Worm (Caenorhabditis elegans) whole organism, L2 larva: Measurements from ENCODE around the gene ech-3.

Experiments
- C34F6.9 ChIP-seq: fragments of 150-350 bp; optimal IDR thresholded peaks from 2 replicates; lab custom pipeline; 2014; ENCODE audit warnings: missing biosample characterization, missing genetic modification characterization
- F13H6.1 ChIP-seq: sonication (generic microtip); optimal IDR thresholded peaks from 2 replicates; lab custom pipeline; 2016; ENCODE audit warnings: missing genetic modification characterization, missing compliant biosample characterization
- Y55F3AM.14 ChIP-seq: fragments of 200-800 bp; sonication (Bioruptor generic); optimal IDR thresholded peaks from 2 replicates; lab custom pipeline; 2018; ENCODE audit warnings: mild to moderate bottlenecking, missing genetic modification characterization, missing compliant biosample characterization
- alr-1 ChIP-seq: fragments of 150-350 bp; optimal IDR thresholded peaks from 2 replicates; lab custom pipeline; 2014; ENCODE audit warnings: missing biosample characterization, missing genetic modification characterization
- aly-2 ChIP-seq: fragments of 150-350 bp; optimal IDR thresholded peaks from 2 replicates; lab custom pipeline; 2014; ENCODE audit warnings: missing biosample characterization, missing genetic modification characterization
- ama-1 ChIP-seq: fragments of 150-350 bp; optimal IDR thresholded peaks from 2 replicates; lab custom pipeline; 2018; ENCODE audit warnings: inconsistent platforms
- blmp-1 ChIP-seq: sonication (generic microtip); optimal IDR thresholded peaks from 2 replicates; lab custom pipeline; 2017; ENCODE audit warnings: missing genetic modification characterization, mild to moderate bottlenecking, missing compliant biosample characterization, antibody characterized with exemption, moderate library complexity; ENCODE audit not compliant: insufficient read depth
- ceh-16 ChIP-seq: fragments of 150-350 bp; optimal IDR thresholded peaks from 2 replicates; lab custom pipeline; 2014; ENCODE audit warnings: missing biosample characterization, missing genetic modification characterization
- ceh-82 ChIP-seq: fragments of 150-350 bp; optimal IDR thresholded peaks from 2 replicates; lab custom pipeline; 2014; ENCODE audit warnings: missing biosample characterization, missing genetic modification characterization
- crh-2 ChIP-seq: sonication (generic microtip); optimal IDR thresholded peaks from 2 replicates; lab custom pipeline; 2017; ENCODE audit warnings: missing biosample characterization, missing genetic modification characterization
- egl-27 ChIP-seq: sonication (generic microtip); optimal IDR thresholded peaks from 3 replicates; lab custom pipeline; 2017; ENCODE audit warnings: missing biosample characterization, missing genetic modification reagents, missing genetic modification characterization
- elt-3 ChIP-seq: sonication (generic microtip); optimal IDR thresholded peaks from 2 replicates; lab custom pipeline; 2017; ENCODE audit warnings: missing biosample characterization, missing genetic modification characterization
- fos-1 ChIP-seq: fragments of 150-350 bp; optimal IDR thresholded peaks from 2 replicates; lab custom pipeline; 2014; ENCODE audit warnings: missing biosample characterization, missing genetic modification characterization
- gmeb-1 ChIP-seq: fragments of 150-350 bp; optimal IDR thresholded peaks from 2 replicates; lab custom pipeline; 2014; ENCODE audit warnings: missing biosample characterization, missing genetic modification characterization
- lin-11 ChIP-seq: fragments of 150-350 bp; sonication (generic microtip); optimal IDR thresholded peaks from 2 replicates; lab custom pipeline; 2014; ENCODE audit warnings: missing biosample characterization, missing genetic modification characterization, inconsistent platforms, mixed read lengths
- lin-13 ChIP-seq: fragments of 150-350 bp; optimal IDR thresholded peaks from 2 replicates; lab custom pipeline; 2014; ENCODE audit warnings: missing biosample characterization, missing genetic modification reagents, missing genetic modification characterization
- lin-39 ChIP-seq: fragments of 150-350 bp; optimal IDR thresholded peaks from 2 replicates; lab custom pipeline; 2014; ENCODE audit warnings: missing biosample characterization, missing genetic modification reagents, missing genetic modification characterization
- lsy-2 ChIP-seq, 2 experiments: fragments of 150-350 bp in 1 of 2; sonication (generic microtip) in 1 of 2; optimal IDR thresholded peaks; 2 replicates each; lab custom pipeline; 2014 to 2017; ENCODE audit warnings: missing biosample characterization in 2 of 2, missing genetic modification characterization in 2 of 2
- mab-5 ChIP-seq: fragments of 150-350 bp; optimal IDR thresholded peaks from 2 replicates; lab custom pipeline; 2014; ENCODE audit warnings: missing biosample characterization, missing genetic modification characterization
- mbf-1 ChIP-seq: sonication (generic microtip); optimal IDR thresholded peaks from 2 replicates; lab custom pipeline; 2017; ENCODE audit warnings: missing biosample characterization, missing genetic modification characterization
- mdl-1 ChIP-seq, 2 experiments: fragments of 150-350 bp in 1 of 2; sonication (generic microtip) in 1 of 2; optimal IDR thresholded peaks; 2 replicates each; lab custom pipeline; 2017; ENCODE audit warnings: missing biosample characterization in 2 of 2, missing genetic modification characterization in 2 of 2
- nhr-10 ChIP-seq: sonication (generic microtip); optimal IDR thresholded peaks from 2 replicates; lab custom pipeline; 2017; ENCODE audit warnings: missing biosample characterization, missing genetic modification characterization
- nhr-11 ChIP-seq: fragments of 150-350 bp; optimal IDR thresholded peaks from 2 replicates; lab custom pipeline; 2014; ENCODE audit warnings: missing biosample characterization, missing genetic modification characterization
- nhr-12 ChIP-seq: fragments of 150-350 bp; optimal IDR thresholded peaks from 2 replicates; lab custom pipeline; 2014; ENCODE audit warnings: missing biosample characterization, missing genetic modification characterization
- nhr-129 ChIP-seq: fragments of 150-350 bp; optimal IDR thresholded peaks from 2 replicates; lab custom pipeline; 2014; ENCODE audit warnings: missing biosample characterization, missing genetic modification characterization
- nhr-21 ChIP-seq: fragments of 150-350 bp; optimal IDR thresholded peaks from 2 replicates; lab custom pipeline; 2014; ENCODE audit warnings: missing biosample characterization, missing genetic modification characterization
- nhr-23 ChIP-seq: fragments of 150-350 bp; optimal IDR thresholded peaks from 2 replicates; lab custom pipeline; 2014; ENCODE audit warnings: missing biosample characterization, missing genetic modification reagents, missing genetic modification characterization
- nhr-237 ChIP-seq: fragments of 150-350 bp; optimal IDR thresholded peaks from 2 replicates; lab custom pipeline; 2014; ENCODE audit warnings: missing biosample characterization, missing genetic modification characterization
- nhr-6 ChIP-seq: fragments of 150-350 bp; optimal IDR thresholded peaks from 2 replicates; lab custom pipeline; 2014; ENCODE audit warnings: missing biosample characterization, missing genetic modification characterization
- nhr-77 ChIP-seq: fragments of 150-350 bp; optimal IDR thresholded peaks from 2 replicates; lab custom pipeline; 2014; ENCODE audit warnings: missing biosample characterization, missing genetic modification characterization
- peb-1 ChIP-seq: fragments of 150-350 bp; optimal IDR thresholded peaks from 2 replicates; lab custom pipeline; 2014; ENCODE audit warnings: missing biosample characterization, missing genetic modification characterization
- sem-4 ChIP-seq: fragments of 150-350 bp; optimal IDR thresholded peaks from 2 replicates; lab custom pipeline; 2014; ENCODE audit warnings: missing biosample characterization, missing genetic modification reagents, missing genetic modification characterization
- skn-1 ChIP-seq: sonication (generic microtip); optimal IDR thresholded peaks from 2 replicates; lab custom pipeline; 2017; ENCODE audit warnings: missing biosample characterization, missing genetic modification characterization
- sma-3 ChIP-seq: sonication (generic microtip); optimal IDR thresholded peaks from 2 replicates; lab custom pipeline; 2016; ENCODE audit warnings: missing genetic modification reagents, missing genetic modification characterization, missing compliant biosample characterization
- sma-9 ChIP-seq, 2 experiments: fragments of 150-350 bp in 1 of 2; sonication (generic microtip) in 1 of 2; optimal IDR thresholded peaks; 2 replicates each; lab custom pipeline; 2014 to 2016; ENCODE audit warnings: missing genetic modification characterization in 2 of 2, mild to moderate bottlenecking in 1 of 2, missing biosample characterization in 1 of 2, missing compliant biosample characterization in 1 of 2, missing genetic modification reagents in 1 of 2, moderate library complexity in 1 of 2
- snpc-4 ChIP-seq: fragments of 150-350 bp; optimal IDR thresholded peaks from 2 replicates; lab custom pipeline; 2014; ENCODE audit warnings: missing biosample characterization, missing genetic modification characterization
- unc-39 ChIP-seq: fragments of 150-350 bp; optimal IDR thresholded peaks from 2 replicates; lab custom pipeline; 2014; ENCODE audit warnings: missing biosample characterization, missing genetic modification characterization
- unc-55 ChIP-seq: fragments of 150-350 bp; sonication (generic microtip); optimal IDR thresholded peaks from 3 replicates; lab custom pipeline; 2014; ENCODE audit warnings: missing biosample characterization, missing genetic modification reagents, missing genetic modification characterization
- unc-62 ChIP-seq: fragments of 150-350 bp; optimal IDR thresholded peaks from 2 replicates; lab custom pipeline; 2014; ENCODE audit warnings: missing biosample characterization, missing genetic modification reagents, missing genetic modification characterization
- zag-1 ChIP-seq: fragments of 150-350 bp; optimal IDR thresholded peaks from 2 replicates; lab custom pipeline; 2014; ENCODE audit warnings: missing biosample characterization, missing genetic modification characterization
- ztf-1 ChIP-seq: fragments of 200-800 bp; sonication (Bioruptor generic); conservative IDR thresholded peaks from 2 replicates; pipeline ENCODE4 v1.3.6; 2022; ENCODE audit warnings: missing genetic modification characterization, missing compliant biosample characterization
- ztf-11 ChIP-seq: sonication (generic microtip); optimal IDR thresholded peaks from 2 replicates; lab custom pipeline; 2017; ENCODE audit warnings: missing biosample characterization, missing genetic modification characterization
- ztf-4 ChIP-seq: fragments of 150-350 bp; optimal IDR thresholded peaks from 2 replicates; lab custom pipeline; 2014; ENCODE audit warnings: missing biosample characterization, missing genetic modification characterization

The ech-3 gene

ce11 chrV:7995878-7996277, 26.1 kb upstream of the ech-3 start, which contains the start of gene Y97E10AR.2:
Y97E10AR.2 (plus strand) TSS chrV:7996178.
- no peak for TF ChIP-seq blmp-1 (tag; lab: Kevin White, UChicago)
- no peak for TF ChIP-seq ceh-82 (tag; lab: Kevin White, UChicago)
- TF ChIP-seq alr-1 (tag; lab: Kevin White, UChicago): no peak
- no peak for TF ChIP-seq crh-2 (tag; lab: Kevin White, UChicago)
- TF ChIP-seq mbf-1: no peak
- no peak for TF ChIP-seq nhr-12
- no peak for TF ChIP-seq nhr-6
- TF ChIP-seq sma-9 (GFP tag; optimal IDR thresholded peaks at IDR 0.05; lab: Kevin White, UChicago): no peak
- TF ChIP-seq sma-9 (tag; optimal IDR thresholded peaks at IDR 0.05; lab: Kevin White, UChicago): no peak
- no peak for TF ChIP-seq ceh-16 (tag; lab: Kevin White, UChicago)
- no peak for TF ChIP-seq unc-55 (GFP tag; lab: Kevin White, UChicago)
- no peak for TF ChIP-seq unc-62 (GFP tag; lab: Kevin White, UChicago)
- TF ChIP-seq, all 48 proteins: peak for 0

ce11 chrV:8000929-8001513, 21.0 kb upstream of the ech-3 start, which contains the start of gene Y97E10AR.1:
Y97E10AR.1 (plus strand) TSS chrV:8001463.
- TF ChIP-seq ztf-4 (tag; lab: Kevin White, UChicago): peak; percentile 60
- peak; percentile 73 for TF ChIP-seq mab-5 (tag; lab: Kevin White, UChicago)
- TF ChIP-seq Y55F3AM.14 (GFP tag; lab: Kevin White, UChicago): peak; percentile 94
- peak; percentile 71 for TF ChIP-seq snpc-4
- peak; percentile 93 for TF ChIP-seq F13H6.1 (tag; lab: Kevin White, UChicago)
- TF ChIP-seq nhr-6: peak; percentile 65
- no peak for TF ChIP-seq unc-39 (tag; lab: Kevin White, UChicago)
- peak; percentile 94 for TF ChIP-seq fos-1 (tag; lab: Kevin White, UChicago)
- peak; percentile 89 for TF ChIP-seq nhr-129 (tag; lab: Kevin White, UChicago)
- peak in 1 of 2 experiments; percentile 86 for TF ChIP-seq mdl-1 (tag; optimal IDR thresholded peaks at IDR 0.05; lab: Kevin White, UChicago)
- TF ChIP-seq ztf-1: no peak
- no peak for TF ChIP-seq ceh-82 (tag; lab: Kevin White, UChicago)
- TF ChIP-seq ceh-16 (tag; lab: Kevin White, UChicago): no peak
- TF ChIP-seq sma-3 (GFP tag; lab: Kevin White, UChicago): peak; percentile 29
- no peak for TF ChIP-seq aly-2
- no peak for TF ChIP-seq alr-1 (tag; lab: Kevin White, UChicago)
- TF ChIP-seq lin-39 (tag; lab: Kevin White, UChicago): no peak
- TF ChIP-seq unc-55 (GFP tag; lab: Kevin White, UChicago): peak; percentile 96
- TF ChIP-seq C34F6.9 (tag; lab: Kevin White, UChicago): peak; percentile 98
- peak; percentile 4 for TF ChIP-seq lin-11 (tag; lab: Kevin White, UChicago)
- peak; percentile 83 for TF ChIP-seq crh-2 (tag; lab: Kevin White, UChicago)
- TF ChIP-seq ztf-11 (tag; lab: Kevin White, UChicago): no peak
- TF ChIP-seq ama-1 (lab: Kevin White, UChicago): no peak
- TF ChIP-seq nhr-11 (tag; lab: Kevin White, UChicago): no peak
- peak; percentile 15 for TF ChIP-seq skn-1 (tag; lab: Kevin White, UChicago)
- TF ChIP-seq zag-1: peak; percentile 79
- TF ChIP-seq lsy-2 (tag; optimal IDR thresholded peaks at IDR 0.05; lab: Kevin White, UChicago): peak; percentile 33 to 84
- TF ChIP-seq nhr-237 (tag; lab: Kevin White, UChicago): no peak
- no peak for TF ChIP-seq elt-3 (tag; lab: Kevin White, UChicago)
- TF ChIP-seq nhr-77 (tag; lab: Kevin White, UChicago): no peak
- peak; percentile 46 for TF ChIP-seq lin-13 (GFP tag; lab: Kevin White, UChicago)
- peak; percentile 93 for TF ChIP-seq sma-9 (GFP tag; optimal IDR thresholded peaks at IDR 0.05; lab: Kevin White, UChicago)
- no peak for TF ChIP-seq sma-9 (tag; optimal IDR thresholded peaks at IDR 0.05; lab: Kevin White, UChicago)
- peak; percentile 31 for TF ChIP-seq sem-4 (tag; lab: Kevin White, UChicago)
- no peak for TF ChIP-seq gmeb-1 (tag; lab: Kevin White, UChicago)
- peak; percentile 92 for TF ChIP-seq blmp-1 (tag; lab: Kevin White, UChicago)
- TF ChIP-seq nhr-10 (tag; lab: Kevin White, UChicago): no peak
- TF ChIP-seq nhr-21 (tag; lab: Kevin White, UChicago): no peak
- TF ChIP-seq peb-1 (tag; lab: Kevin White, UChicago): no peak
- peak; percentile 73 for TF ChIP-seq egl-27 (tag; lab: Kevin White, UChicago)
- no peak for TF ChIP-seq nhr-23 (tag; lab: Kevin White, UChicago)
